Fruit fly (Drosophila melanogaster) whole organism, embryonic: ENCODE measurements around the gene ppk.

ENCODE experiments used
- Ada2b ChIP-seq: fragments of 200-800 bp; sonication (Bioruptor generic); IDR thresholded peaks from 2 replicates; pipeline ENCODE4 v1.3.6; 2022; ENCODE audit warnings: missing biosample characterization, missing genetic modification characterization
- Aef1 ChIP-seq: fragments of 200-800 bp; sonication (Bioruptor generic); IDR thresholded peaks from 3 replicates; pipeline ENCODE4 v1.3.6; 2022; ENCODE audit warnings: missing biosample characterization, missing genetic modification characterization
- Antp ChIP-seq: fragments of 200-800 bp; sonication (Bioruptor generic); optimal IDR thresholded peaks from 3 replicates; lab custom pipeline; 2016; ENCODE audit warnings: missing biosample characterization, missing genetic modification characterization
- Atf-2 ChIP-seq: fragments of 200-800 bp; sonication (Bioruptor generic); optimal IDR thresholded peaks from 2 replicates; lab custom pipeline; 2016; ENCODE audit warnings: missing biosample characterization, missing genetic modification characterization
- CG10209 ChIP-seq: fragments of 200-800 bp; sonication (Bioruptor generic); optimal IDR thresholded peaks from 3 replicates; lab custom pipeline; 2017; ENCODE audit warnings: missing biosample characterization, mild to moderate bottlenecking, missing genetic modification characterization, missing genetic modification reagents
- CG11456 ChIP-seq: fragments of 200-800 bp; sonication (Bioruptor generic); IDR thresholded peaks from 3 replicates; pipeline ENCODE4 v1.3.6; 2022; ENCODE audit warnings: missing biosample characterization, missing genetic modification characterization
- CG12299 ChIP-seq: fragments of 200-800 bp; sonication (Bioruptor generic); optimal IDR thresholded peaks from 2 replicates; lab custom pipeline; 2018; ENCODE audit warnings: missing biosample characterization, mild to moderate bottlenecking, missing genetic modification characterization
- CG13424 ChIP-seq: fragments of 200-800 bp; sonication (Bioruptor generic); optimal IDR thresholded peaks from 2 replicates; lab custom pipeline; 2019; ENCODE audit warnings: missing biosample characterization, mild to moderate bottlenecking, missing genetic modification characterization, moderate library complexity
- CG14441 ChIP-seq: fragments of 200-800 bp; sonication (Bioruptor generic); IDR thresholded peaks from 2 replicates; pipeline ENCODE4 v1.3.6; 2022; ENCODE audit warnings: missing biosample characterization, missing genetic modification characterization
- CG1603 ChIP-seq: fragments of 200-800 bp; sonication (Bioruptor generic); optimal IDR thresholded peaks from 2 replicates; lab custom pipeline; 2019; ENCODE audit warnings: missing biosample characterization, mild to moderate bottlenecking, missing genetic modification characterization, moderate library complexity
- CG16779 ChIP-seq: fragments of 200-800 bp; sonication (Bioruptor generic); IDR thresholded peaks from 2 replicates; pipeline ENCODE4 v1.3.6; 2022; ENCODE audit warnings: missing biosample characterization, missing genetic modification characterization
- CG17359 ChIP-seq: fragments of 200-800 bp; sonication (Bioruptor generic); optimal IDR thresholded peaks from 3 replicates; lab custom pipeline; 2018; ENCODE audit warnings: missing biosample characterization, mild to moderate bottlenecking, missing genetic modification characterization, moderate library complexity
- CG18599 ChIP-seq: fragments of 200-800 bp; sonication (Bioruptor generic); optimal IDR thresholded peaks from 3 replicates; lab custom pipeline; 2017; ENCODE audit warnings: missing biosample characterization, missing genetic modification characterization, mild to moderate bottlenecking, moderate library complexity, missing genetic modification reagents
- CG30020 ChIP-seq: fragments of 200-800 bp; optimal IDR thresholded peaks from 2 replicates; lab custom pipeline; 2019; ENCODE audit warnings: missing biosample characterization, mild to moderate bottlenecking, missing genetic modification characterization, moderate library complexity
- CG31224 ChIP-seq: fragments of 200-800 bp; sonication (Bioruptor generic); IDR thresholded peaks from 2 replicates; pipeline ENCODE4 v1.3.6; 2022; ENCODE audit warnings: missing biosample characterization, missing genetic modification characterization
- CG33557 ChIP-seq: fragments of 200-800 bp; sonication (Bioruptor generic); optimal IDR thresholded peaks from 2 replicates; lab custom pipeline; 2019; ENCODE audit warnings: missing biosample characterization, mild to moderate bottlenecking, missing genetic modification characterization, moderate library complexity
- CG4282 ChIP-seq: fragments of 200-800 bp; sonication (Bioruptor generic); optimal IDR thresholded peaks from 2 replicates; lab custom pipeline; 2016; ENCODE audit warnings: missing biosample characterization, missing genetic modification characterization
- CG5953 ChIP-seq: fragments of 200-800 bp; sonication (Bioruptor generic); IDR thresholded peaks from 2 replicates; pipeline ENCODE4 v1.3.6; 2022; ENCODE audit warnings: missing biosample characterization, missing genetic modification characterization
- CG7271 ChIP-seq: fragments of 200-800 bp; sonication (Bioruptor generic); optimal IDR thresholded peaks from 2 replicates; lab custom pipeline; 2018; ENCODE audit warnings: missing biosample characterization, mild to moderate bottlenecking, missing genetic modification characterization, moderate library complexity
- CG7357 ChIP-seq: fragments of 200-800 bp; sonication (Bioruptor generic); IDR thresholded peaks from 3 replicates; pipeline ENCODE4 v1.3.6; 2022; ENCODE audit warnings: missing biosample characterization, missing genetic modification characterization
- CG7928 ChIP-seq: fragments of 200-800 bp; sonication (Bioruptor generic); optimal IDR thresholded peaks from 2 replicates; lab custom pipeline; 2017; ENCODE audit warnings: missing biosample characterization, mild to moderate bottlenecking, missing genetic modification characterization
- CG8359 ChIP-seq: fragments of 200-800 bp; sonication (Bioruptor generic); optimal IDR thresholded peaks from 2 replicates; lab custom pipeline; 2017; ENCODE audit warnings: missing biosample characterization, mild to moderate bottlenecking, missing genetic modification characterization, borderline replicate concordance
- CG8478 ChIP-seq: fragments of >200 bp; optimal IDR thresholded peaks from 2 replicates; lab custom pipeline; 2018
- CG9437 ChIP-seq: fragments of 200-800 bp; sonication (Bioruptor generic); optimal IDR thresholded peaks from 2 replicates; lab custom pipeline; 2018; ENCODE audit warnings: missing biosample characterization, mild to moderate bottlenecking, missing genetic modification characterization
- CHES-1-like ChIP-seq: fragments of 200-800 bp; sonication (Bioruptor generic); optimal IDR thresholded peaks from 2 replicates; lab custom pipeline; 2016; ENCODE audit warnings: missing biosample characterization, missing genetic modification characterization
- CoRest ChIP-seq: fragments of 200-800 bp; sonication (Bioruptor generic); optimal IDR thresholded peaks from 3 replicates; lab custom pipeline; 2018; ENCODE audit warnings: missing biosample characterization, mild to moderate bottlenecking, missing genetic modification characterization, moderate library complexity
- Dbx ChIP-seq: fragments of 200-800 bp; sonication (Bioruptor generic); IDR thresholded peaks from 3 replicates; pipeline ENCODE4 v1.3.6; 2022; ENCODE audit warnings: missing biosample characterization, missing genetic modification characterization
- Dip2 ChIP-seq: fragments of 200-800 bp; sonication (Bioruptor generic); IDR thresholded peaks from 2 replicates; pipeline ENCODE4 v1.3.6; 2022; ENCODE audit warnings: missing biosample characterization, missing genetic modification characterization
- Dip3 ChIP-seq: fragments of 200-800 bp; sonication (Bioruptor generic); optimal IDR thresholded peaks from 3 replicates; lab custom pipeline; 2016; ENCODE audit warnings: missing biosample characterization, missing genetic modification characterization
- Hr78 ChIP-seq, 2 experiments: fragments of 200-800 bp in 1 of 2; fragments of >200 bp in 1 of 2; sonication (Bioruptor generic) in 1 of 2; optimal IDR thresholded peaks; 2 replicates each; lab custom pipeline; 2017 to 2019; ENCODE audit warnings: missing biosample characterization in 2 of 2, missing genetic modification characterization in 2 of 2, mild to moderate bottlenecking in 1 of 2, moderate library complexity in 1 of 2
- Sry-β ChIP-seq: fragments of 200-800 bp; sonication (Bioruptor generic); optimal IDR thresholded peaks from 2 replicates; lab custom pipeline; 2018; ENCODE audit warnings: missing biosample characterization, mild to moderate bottlenecking, missing genetic modification characterization, moderate library complexity
- Stat92E ChIP-seq, 3 experiments: fragments of >200 bp in 2 of 3; fragments of 200-800 bp in 1 of 3; sonication (Bioruptor generic) in 1 of 3; optimal IDR thresholded peaks; 2 replicates each; lab custom pipeline; 2017 to 2019; ENCODE audit warnings: missing biosample characterization in 3 of 3, missing genetic modification characterization in 3 of 3, mild to moderate bottlenecking in 1 of 3, moderate library complexity in 1 of 3
- Tbp ChIP-seq: fragments of >200 bp; optimal IDR thresholded peaks from 2 replicates; lab custom pipeline; 2018; ENCODE audit warnings: missing biosample characterization, missing genetic modification characterization
- br ChIP-seq: fragments of >200 bp; optimal IDR thresholded peaks from 2 replicates; lab custom pipeline; 2017
- bsh ChIP-seq, 2 experiments: fragments of 200-800 bp; sonication (Bioruptor generic); optimal IDR thresholded peaks; 2 replicates each; lab custom pipeline; 2017 to 2018; ENCODE audit warnings: mild to moderate bottlenecking in 2 of 2, missing biosample characterization in 2 of 2, missing genetic modification characterization in 2 of 2, moderate library complexity in 1 of 2
- btn ChIP-seq: fragments of 200-800 bp; sonication (Bioruptor generic); optimal IDR thresholded peaks from 2 replicates; lab custom pipeline; 2016; ENCODE audit warnings: missing biosample characterization, missing genetic modification characterization
- cad ChIP-seq: fragments of >200 bp; optimal IDR thresholded peaks from 2 replicates; lab custom pipeline; 2017; ENCODE audit warnings: missing biosample characterization, missing genetic modification characterization
- caup ChIP-seq: fragments of 200-800 bp; sonication (Bioruptor generic); optimal IDR thresholded peaks from 3 replicates; lab custom pipeline; 2017; ENCODE audit warnings: missing biosample characterization, mild to moderate bottlenecking, missing genetic modification characterization, moderate library complexity; ENCODE audit not compliant: severe bottlenecking
- chn ChIP-seq: fragments of 200-800 bp; sonication (Bioruptor generic); optimal IDR thresholded peaks from 2 replicates; lab custom pipeline; 2016; ENCODE audit warnings: missing biosample characterization, missing genetic modification characterization
- cwo ChIP-seq: fragments of 200-800 bp; sonication (Bioruptor generic); optimal IDR thresholded peaks from 3 replicates; lab custom pipeline; 2017; ENCODE audit warnings: missing biosample characterization, missing genetic modification characterization, mild to moderate bottlenecking, moderate library complexity, missing genetic modification reagents
- dimm ChIP-seq: fragments of 200-800 bp; sonication (Bioruptor generic); IDR thresholded peaks from 2 replicates; pipeline ENCODE4 v1.3.6; 2022; ENCODE audit warnings: missing biosample characterization, missing genetic modification characterization
- en ChIP-seq: fragments of 200-800 bp; sonication (Bioruptor generic); optimal IDR thresholded peaks from 2 replicates; lab custom pipeline; 2016; ENCODE audit warnings: missing biosample characterization, missing genetic modification characterization
- gsb ChIP-seq: fragments of 200-800 bp; sonication (Bioruptor generic); IDR thresholded peaks from 2 replicates; pipeline ENCODE4 v1.3.6; 2022; ENCODE audit warnings: missing biosample characterization, missing genetic modification characterization
- h ChIP-seq: fragments of >200 bp; optimal IDR thresholded peaks from 2 replicates; lab custom pipeline; 2017
- hbn ChIP-seq: fragments of 200-800 bp; sonication (Bioruptor generic); IDR thresholded peaks from 2 replicates; pipeline ENCODE4 v1.3.6; 2022; ENCODE audit warnings: missing biosample characterization, missing genetic modification characterization; ENCODE audit not compliant: partially characterized antibody
- mam ChIP-seq: fragments of 200-800 bp; sonication (Bioruptor generic); optimal IDR thresholded peaks from 3 replicates; lab custom pipeline; 2016; ENCODE audit warnings: missing biosample characterization, missing genetic modification characterization
- shn ChIP-seq: fragments of 200-800 bp; sonication (Bioruptor generic); optimal IDR thresholded peaks from 3 replicates; lab custom pipeline; 2016; ENCODE audit warnings: missing biosample characterization, missing genetic modification characterization
- sisA ChIP-seq: fragments of 200-800 bp; sonication (Bioruptor generic); IDR thresholded peaks from 2 replicates; pipeline ENCODE4 v1.3.6; 2022; ENCODE audit warnings: missing biosample characterization, missing genetic modification characterization
- slou ChIP-seq: fragments of 200-800 bp; sonication (Bioruptor generic); optimal IDR thresholded peaks from 3 replicates; lab custom pipeline; 2016; ENCODE audit warnings: missing biosample characterization, missing genetic modification characterization
- sna ChIP-seq: fragments of 200-800 bp; sonication (Bioruptor generic); IDR thresholded peaks from 2 replicates; pipeline ENCODE4 v1.3.6; 2022; ENCODE audit warnings: missing biosample characterization, missing genetic modification characterization; ENCODE audit not compliant: partially characterized antibody
- tna ChIP-seq: fragments of 200-800 bp; sonication (Bioruptor generic); IDR thresholded peaks from 2 replicates; pipeline ENCODE4 v1.3.6; 2022; ENCODE audit warnings: missing biosample characterization, missing genetic modification characterization; ENCODE audit not compliant: partially characterized antibody
- zf30C ChIP-seq: fragments of 200-800 bp; sonication (Bioruptor generic); optimal IDR thresholded peaks from 3 replicates; lab custom pipeline; 2018; ENCODE audit warnings: missing biosample characterization, mild to moderate bottlenecking, missing genetic modification characterization

The ppk gene

DNA sequence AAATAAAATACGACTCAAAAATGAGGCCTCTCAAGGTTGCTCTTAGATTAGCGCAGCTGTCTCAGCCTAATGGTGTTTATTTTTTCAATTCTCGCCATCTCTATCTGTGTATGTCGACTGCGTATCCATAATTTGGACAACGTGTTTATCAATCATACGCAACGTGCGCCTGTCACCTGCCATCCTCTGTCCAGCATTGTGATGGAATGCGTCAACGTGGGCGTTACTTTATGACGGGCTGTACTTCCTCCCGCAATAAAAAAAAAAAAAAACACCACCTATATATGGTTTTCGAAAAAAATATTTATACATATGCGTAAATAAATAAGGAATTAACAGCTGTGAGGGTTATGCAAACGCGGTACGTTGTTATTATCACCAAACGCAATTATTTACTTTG lies 18.4 kb upstream of the ppk start (continued):
- TF ChIP-seq Dip3 (no peak), en (GFP tag; lab: Kevin White, UChicago) (no peak), CG5953 (no peak), CG7357 (no peak), gsb (GFP tag; lab: Robert Waterston, UW) (0 out of 2 replicates have a peak, but pooled peaks have one; percentile 40), sisA (GFP tag; lab: Robert Waterston, UW) (no peak), CG8359 (GFP tag; lab: Kevin White, UChicago) (no peak), br (lab: Kevin White, UChicago) (no peak), btn (GFP tag; lab: Kevin White, UChicago) (no peak), CG8478 (lab: Kevin White, UChicago) (no peak), CG4282 (GFP tag; lab: Kevin White, UChicago) (no peak), chn (GFP tag; lab: Kevin White, UChicago) (no peak), cad (GFP tag; lab: Kevin White, UChicago) (no peak), dimm (no peak), CG18599 (GFP tag; lab: Kevin White, UChicago) (no peak), slou (GFP tag; lab: Kevin White, UChicago) (no peak), CG33557 (GFP tag; lab: Kevin White, UChicago) (no peak), Atf-2 (no peak), CG10209 (GFP tag; lab: Kevin White, UChicago) (no peak), cwo (GFP tag; lab: Kevin White, UChicago) (peak; percentile 52), hbn (GFP tag; lab: Robert Waterston, UW) (no peak), bsh (GFP tag; optimal IDR thresholded peaks at IDR 0.05; lab: Kevin White, UChicago) (no peak), CG12299 (tag; lab: Kevin White, UChicago) (no peak), CG17359 (tag; lab: Kevin White, UChicago) (no peak), caup (GFP tag; lab: Kevin White, UChicago) (peak; percentile 26), Dip2 (GFP tag; lab: Robert Waterston, UW) (no peak), Ada2b (GFP tag; lab: Robert Waterston, UW) (no peak), CG1603 (tag; lab: Kevin White, UChicago) (no peak), CG30020 (tag; lab: Kevin White, UChicago) (no peak), CG7928 (GFP tag; lab: Kevin White, UChicago) (no peak), CG13424 (no peak), CHES-1-like (GFP tag; lab: Kevin White, UChicago) (no peak), Dbx (GFP tag; lab: Robert Waterston, UW) (peak; percentile 57; the same call in 2 of the 3 replicates), Stat92E (GFP tag; optimal IDR thresholded peaks at IDR 0.05; lab: Kevin White, UChicago) (no peak), CG7271 (tag; lab: Kevin White, UChicago) (no peak), Hr78 (GFP tag; optimal IDR thresholded peaks at IDR 0.05; lab: Kevin White, UChicago) (no peak), Aef1 (GFP tag; lab: Robert Waterston, UW) (no peak), mam (GFP tag; lab: Kevin White, UChicago) (no peak), CoRest (tag; lab: Kevin White, UChicago) (no peak), Sry-β (GFP tag; lab: Kevin White, UChicago) (no peak), CG11456 (no peak), Tbp (GFP tag; lab: Kevin White, UChicago) (no peak), zf30C (GFP tag; lab: Kevin White, UChicago) (no peak), CG14441 (GFP tag; lab: Robert Waterston, UW) (no peak), shn (GFP tag; lab: Kevin White, UChicago) (no peak), CG16779 (GFP tag; lab: Robert Waterston, UW) (0 out of 2 replicates have a peak, but pooled peaks have one; percentile 31), sna (GFP tag; lab: Robert Waterston, UW) (no peak), h (no peak), Antp (GFP tag; lab: Kevin White, UChicago) (no peak), tna (GFP tag; lab: Robert Waterston, UW) (no peak), CG9437 (GFP tag; lab: Kevin White, UChicago) (no peak), CG31224 (no peak)
